Worm (Caenorhabditis elegans): ENCODE results near the gene R13A5.11.

R13A5.11 gene

DNA sequence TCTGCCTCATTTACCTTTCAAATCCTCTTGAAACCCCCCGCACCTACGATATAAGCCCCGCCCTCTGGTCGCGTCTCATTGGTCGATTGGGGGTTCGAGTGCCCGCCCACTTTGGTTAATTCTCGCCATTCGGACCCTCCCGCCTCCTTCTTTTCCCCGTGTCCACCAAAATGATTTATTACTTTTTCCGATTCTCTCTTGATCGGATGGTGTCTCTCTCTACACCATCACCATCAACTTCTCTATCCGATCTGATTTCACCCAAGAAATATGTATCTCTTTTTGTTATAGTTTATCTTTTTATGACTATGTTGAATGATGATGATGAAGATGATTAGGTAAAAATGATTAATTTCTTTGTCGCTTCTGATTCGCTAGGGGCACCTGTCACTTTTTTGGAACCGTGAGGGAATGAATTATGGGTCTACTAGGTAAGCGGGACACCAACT is 38.4 kb downstream of the R13A5.11 start (continued):
- no peak for TF ChIP-seq nhr-77 (tag; optimal IDR thresholded peaks at IDR 0.05)
- no peak for TF ChIP-seq zag-1 (tag; optimal IDR thresholded peaks at IDR 0.05)
- TF ChIP-seq nhr-12 (tag; optimal IDR thresholded peaks at IDR 0.05): no peak
- no peak for TF ChIP-seq ztf-1 (GFP tag; conservative IDR thresholded peaks at IDR 0.05)

DNA sequence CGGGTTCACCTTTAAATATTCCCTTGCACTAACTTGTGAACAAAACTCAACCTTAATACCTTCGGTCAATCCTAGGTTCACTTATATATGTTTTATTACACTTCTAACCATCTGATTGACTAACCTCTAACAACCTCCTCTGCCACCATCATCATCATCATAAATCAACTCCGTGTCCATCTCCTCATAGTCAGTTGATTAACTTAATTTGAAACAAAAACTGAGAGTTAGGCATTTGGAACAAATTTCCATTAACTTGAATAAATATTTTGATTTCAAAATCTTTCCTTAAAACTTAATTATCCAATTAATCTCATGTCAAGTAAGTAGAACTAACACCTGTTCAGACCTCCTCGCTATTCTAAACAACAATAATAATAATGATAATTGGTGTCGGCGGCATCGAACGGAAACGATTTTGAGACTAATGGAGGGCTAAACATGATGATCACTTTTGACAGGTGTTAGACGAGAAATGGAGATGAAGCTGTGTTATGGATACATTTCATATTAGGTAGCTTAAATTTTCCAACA is 39.4 kb downstream of the R13A5.11 start:
- TF ChIP-seq aly-2 (tag; optimal IDR thresholded peaks at IDR 0.05): no peak
- TF ChIP-seq ztf-1 (GFP tag; conservative IDR thresholded peaks at IDR 0.05): no peak
- TF ChIP-seq alr-1 (tag; optimal IDR thresholded peaks at IDR 0.05): no peak
- no peak for TF ChIP-seq nhr-25 (tag; optimal IDR thresholded peaks at IDR 0.05)

DNA sequence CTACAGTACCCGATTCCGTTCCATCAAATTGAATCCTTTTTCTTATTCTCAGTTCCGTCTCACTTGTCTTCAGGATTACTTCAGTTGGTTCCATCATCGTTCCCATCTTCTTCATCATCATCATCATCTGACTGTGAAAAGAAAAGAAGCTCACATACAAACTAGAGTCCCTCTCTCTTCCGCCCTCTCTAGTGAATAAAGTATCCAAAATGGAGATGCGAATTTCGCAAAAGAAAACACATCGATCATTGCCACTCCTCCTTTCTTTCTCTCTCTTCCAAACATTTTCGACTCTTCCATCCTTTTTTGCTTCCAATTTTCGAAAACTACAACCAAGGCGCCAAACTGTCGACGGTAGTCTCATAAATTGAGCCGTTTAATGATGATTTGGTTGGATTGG is 40.3 kb downstream of the R13A5.11 start:
- peak; percentile 10 to 54 for TF ChIP-seq lsy-2 (tag; optimal IDR thresholded peaks at IDR 0.05)
- peak; percentile 69 for TF ChIP-seq mab-5 (tag; optimal IDR thresholded peaks at IDR 0.05)
- TF ChIP-seq unc-55 (GFP tag; optimal IDR thresholded peaks at IDR 0.05): peak; percentile 81
- TF ChIP-seq nhr-237 (tag; optimal IDR thresholded peaks at IDR 0.05): no peak
- TF ChIP-seq ZK546.5 (tag; optimal IDR thresholded peaks at IDR 0.05): no peak

DNA sequence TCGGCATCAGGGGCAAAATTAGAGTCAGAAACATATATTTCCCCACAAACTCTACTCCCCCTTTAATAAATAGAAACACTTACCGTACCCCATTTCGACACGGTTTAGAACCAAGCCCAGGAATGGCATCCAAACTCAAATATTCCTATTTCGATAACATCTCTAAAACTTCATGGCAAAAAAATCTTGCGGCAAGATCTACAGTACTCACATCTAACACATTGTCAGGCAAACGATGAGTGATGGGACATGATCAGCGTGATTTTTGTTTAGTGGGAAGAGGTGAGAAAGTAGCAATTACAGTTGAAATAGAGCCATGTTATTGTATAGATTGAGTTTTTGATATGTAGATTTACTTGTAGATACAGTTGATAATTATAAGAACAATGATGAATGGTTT is 42.2 kb downstream of the R13A5.11 start:
- TF ChIP-seq lsy-2 (tag; optimal IDR thresholded peaks at IDR 0.05) (peak in 1 of 2 experiments; percentile 15), ceh-16 (tag; optimal IDR thresholded peaks at IDR 0.05) (peak; percentile 94), mdl-1 (tag; optimal IDR thresholded peaks at IDR 0.05) (no peak)

DNA sequence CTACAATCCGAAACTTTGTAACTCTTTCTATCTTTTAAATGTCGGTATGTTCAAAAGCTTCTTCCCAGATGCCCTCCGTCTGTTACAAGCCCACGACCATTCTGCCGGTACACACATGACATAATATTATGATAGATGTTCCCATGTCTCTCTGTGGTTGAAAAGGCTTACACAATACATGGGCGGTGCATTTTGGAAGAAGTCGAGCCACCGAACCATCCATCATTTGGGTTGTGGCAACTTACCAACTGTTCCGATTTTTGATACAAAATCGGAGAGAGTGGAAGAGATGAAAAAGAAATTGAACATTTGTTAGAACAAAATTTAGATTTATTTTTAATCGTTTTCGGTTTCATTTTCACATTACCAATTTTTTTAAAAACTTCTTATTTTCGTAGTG is 44.2 kb downstream of the R13A5.11 start:
- TF ChIP-seq mab-5 (tag; optimal IDR thresholded peaks at IDR 0.05) (peak; percentile 74), lsy-2 (tag; optimal IDR thresholded peaks at IDR 0.05) (peak in 1 of 2 experiments; percentile 44), zag-1 (tag; optimal IDR thresholded peaks at IDR 0.05) (no peak), mdl-1 (tag; optimal IDR thresholded peaks at IDR 0.05) (no peak), nhr-23 (tag; optimal IDR thresholded peaks at IDR 0.05) (no peak), unc-55 (GFP tag; optimal IDR thresholded peaks at IDR 0.05) (peak; percentile 12), unc-39 (tag; optimal IDR thresholded peaks at IDR 0.05) (no peak), sem-4 (tag; optimal IDR thresholded peaks at IDR 0.05) (peak; percentile 1), ceh-16 (tag; optimal IDR thresholded peaks at IDR 0.05) (no peak), ceh-82 (tag; optimal IDR thresholded peaks at IDR 0.05) (no peak), nhr-25 (tag; optimal IDR thresholded peaks at IDR 0.05) (no peak), C34F6.9 (tag; optimal IDR thresholded peaks at IDR 0.05) (no peak), F13H6.1 (tag; optimal IDR thresholded peaks at IDR 0.05) (peak; percentile 50)

DNA sequence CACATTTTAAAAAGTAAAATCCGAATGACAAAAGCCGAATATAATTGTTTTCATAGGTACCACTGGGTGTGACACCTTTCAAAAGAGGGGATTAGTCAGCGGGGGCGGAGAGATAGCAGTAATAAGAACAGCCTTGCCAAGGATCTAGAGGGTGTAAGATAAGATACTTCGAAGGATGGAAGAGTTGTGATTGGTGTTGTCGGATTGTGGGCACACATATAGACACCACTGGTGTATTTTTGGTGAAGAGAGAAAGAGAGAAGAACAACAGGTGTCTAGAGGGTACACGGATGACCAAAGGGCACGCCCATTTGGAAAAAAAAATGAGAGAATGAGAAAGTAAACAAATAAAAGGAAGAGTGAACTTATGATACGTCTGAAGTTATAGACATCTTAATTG is 47.9 kb downstream of the R13A5.11 start:
- TF ChIP-seq nhr-25 (tag; optimal IDR thresholded peaks at IDR 0.05) (no peak), nhr-237 (tag; optimal IDR thresholded peaks at IDR 0.05) (no peak), mbf-1 (tag; optimal IDR thresholded peaks at IDR 0.05) (no peak), sma-9 (GFP tag; optimal IDR thresholded peaks at IDR 0.05) (no peak), sma-9 (tag; optimal IDR thresholded peaks at IDR 0.05) (no peak), fos-1 (tag; optimal IDR thresholded peaks at IDR 0.05) (no peak), Y55F3AM.14 (GFP tag; optimal IDR thresholded peaks at IDR 0.05) (no peak), unc-55 (GFP tag; optimal IDR thresholded peaks at IDR 0.05) (no peak), blmp-1 (tag; optimal IDR thresholded peaks at IDR 0.05; ENCODE audit: insufficient read depth) (no peak), ceh-16 (tag; optimal IDR thresholded peaks at IDR 0.05) (no peak), aly-2 (tag; optimal IDR thresholded peaks at IDR 0.05) (no peak), gmeb-1 (tag; optimal IDR thresholded peaks at IDR 0.05) (no peak), mdl-1 (tag; optimal IDR thresholded peaks at IDR 0.05) (no peak), elt-1 (tag; optimal IDR thresholded peaks at IDR 0.05) (no peak)

DNA sequence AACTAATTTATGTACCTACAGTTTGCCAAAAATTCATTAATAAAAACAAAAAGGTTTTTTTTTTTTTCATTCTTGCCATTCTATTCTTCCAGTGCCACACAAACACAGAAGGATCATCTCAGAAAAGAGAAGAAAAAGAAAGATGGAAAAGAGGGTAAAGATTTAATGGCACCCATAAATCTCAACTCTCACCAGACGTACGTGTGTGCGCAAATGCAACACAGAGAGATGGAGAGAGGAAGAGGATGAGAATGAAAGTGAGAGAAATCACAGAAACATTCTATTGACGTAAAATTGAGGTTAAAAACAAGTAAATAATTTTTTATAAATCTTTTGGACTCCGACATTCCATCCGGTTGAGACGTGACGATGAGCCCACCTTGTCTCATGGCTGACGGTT is 48.9 kb downstream of the R13A5.11 start:
- no peak for TF ChIP-seq mbf-1 (tag; optimal IDR thresholded peaks at IDR 0.05)
- TF ChIP-seq ztf-4 (tag; optimal IDR thresholded peaks at IDR 0.05): no peak
- TF ChIP-seq sma-3 (GFP tag; optimal IDR thresholded peaks at IDR 0.05): no peak
- peak in 1 of 2 experiments; percentile 52 for TF ChIP-seq lsy-2 (tag; optimal IDR thresholded peaks at IDR 0.05)
- no peak for TF ChIP-seq lin-11 (tag; optimal IDR thresholded peaks at IDR 0.05)
- no peak for TF ChIP-seq lin-13 (GFP tag; optimal IDR thresholded peaks at IDR 0.05)
- no peak for TF ChIP-seq elt-3 (tag; optimal IDR thresholded peaks at IDR 0.05)
- TF ChIP-seq ceh-82 (tag; optimal IDR thresholded peaks at IDR 0.05): no peak
- TF ChIP-seq unc-55 (GFP tag; optimal IDR thresholded peaks at IDR 0.05): peak; percentile 62
- TF ChIP-seq zag-1 (tag; optimal IDR thresholded peaks at IDR 0.05): no peak
- TF ChIP-seq nhr-237 (tag; optimal IDR thresholded peaks at IDR 0.05): no peak
- no peak for TF ChIP-seq ceh-16 (tag; optimal IDR thresholded peaks at IDR 0.05)
- no peak for TF ChIP-seq sma-9 (GFP tag; optimal IDR thresholded peaks at IDR 0.05)
- no peak for TF ChIP-seq sma-9 (tag; optimal IDR thresholded peaks at IDR 0.05)
- TF ChIP-seq sem-4 (tag; optimal IDR thresholded peaks at IDR 0.05): no peak
- TF ChIP-seq F13H6.1 (tag; optimal IDR thresholded peaks at IDR 0.05): no peak
- TF ChIP-seq blmp-1 (tag; optimal IDR thresholded peaks at IDR 0.05; ENCODE audit: insufficient read depth): peak; percentile 4
- TF ChIP-seq nhr-21 (tag; optimal IDR thresholded peaks at IDR 0.05): no peak
- TF ChIP-seq dmd-4 (tag; optimal IDR thresholded peaks at IDR 0.05): no peak
- no peak for TF ChIP-seq unc-62 (GFP tag; optimal IDR thresholded peaks at IDR 0.05)
- TF ChIP-seq nhr-23 (tag; optimal IDR thresholded peaks at IDR 0.05): no peak
- TF ChIP-seq snpc-4 (tag; optimal IDR thresholded peaks at IDR 0.05): no peak
- no peak for TF ChIP-seq R02D3.7 (tag; optimal IDR thresholded peaks at IDR 0.05)
- TF ChIP-seq C34F6.9 (tag; optimal IDR thresholded peaks at IDR 0.05): peak; percentile 51
- TF ChIP-seq crh-2 (tag; optimal IDR thresholded peaks at IDR 0.05): peak; percentile 19

Measured in whole organism, L2 larva.